Worm (Caenorhabditis elegans): ENCODE measurements around the gene F45H10.2.

DNA sequence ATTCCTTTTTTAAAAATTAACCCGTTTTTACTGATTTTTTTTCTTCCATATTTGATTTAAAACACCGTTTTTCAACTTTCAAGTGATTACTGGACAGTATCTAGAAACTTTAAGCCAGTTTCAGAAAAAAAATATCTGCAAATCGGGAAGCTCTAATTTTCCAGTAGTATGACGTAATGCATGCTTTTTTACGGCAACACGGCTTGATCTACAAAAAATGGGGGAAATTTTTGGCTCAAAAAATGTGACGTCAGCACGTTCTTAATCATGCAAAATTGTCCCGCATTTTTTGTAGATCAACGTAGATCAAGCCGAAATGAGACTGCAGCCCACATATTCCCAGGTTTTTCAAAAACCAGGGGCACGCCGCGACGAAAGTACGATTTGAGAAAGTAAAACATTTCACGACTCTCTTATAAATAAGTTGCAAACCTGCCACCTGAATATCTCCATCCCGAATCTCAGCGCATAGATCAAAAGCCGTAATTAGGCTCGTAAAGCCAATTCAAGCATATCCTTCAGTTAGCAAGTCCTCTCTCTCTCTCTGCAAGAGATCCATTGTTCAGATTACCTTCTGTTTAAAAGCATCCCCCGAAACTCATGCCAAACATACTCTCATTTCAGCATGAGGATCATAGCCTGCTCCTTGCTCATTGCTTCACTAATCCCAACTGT lies 10.9 kb downstream of the F45H10.2 start, which contains the start of gene E01G4.6:
- no peak for TF ChIP-seq unc-42 (tag; optimal IDR thresholded peaks at IDR 0.05)
- no peak for TF ChIP-seq nfya-1 (tag; optimal IDR thresholded peaks at IDR 0.05)
- TF ChIP-seq ceh-48 (tag; optimal IDR thresholded peaks at IDR 0.05), result no peak
- TF ChIP-seq dmd-4 (tag; optimal IDR thresholded peaks at IDR 0.05; ENCODE audit: borderline replicate concordance), result no peak
- no peak for TF ChIP-seq nhr-11 (tag; optimal IDR thresholded peaks at IDR 0.05)
- TF ChIP-seq elt-2 (tag; optimal IDR thresholded peaks at IDR 0.05), result no peak
